Fruit fly (Drosophila melanogaster) whole organism, pupa: ENCODE measurements around the gene sun.

Experiments used
- CG10348 ChIP-seq: fragments of 200-800 bp; sonication (Bioruptor generic); IDR thresholded peaks from 2 replicates; pipeline ENCODE4 v1.3.6; 2022; ENCODE audit warnings: missing biosample characterization, missing genetic modification characterization
- CG12605 ChIP-seq: fragments of 200-800 bp; sonication (Bioruptor generic); IDR thresholded peaks from 2 replicates; pipeline ENCODE4 v1.3.6; 2022; ENCODE audit warnings: missing biosample characterization, missing genetic modification characterization
- CG13204 ChIP-seq: fragments of 200-800 bp; sonication (Bioruptor generic); optimal IDR thresholded peaks from 2 replicates; lab custom pipeline; 2018; ENCODE audit warnings: missing biosample characterization, mild to moderate bottlenecking, missing genetic modification characterization, moderate library complexity
- CG17806 ChIP-seq: fragments of 200-800 bp; sonication (Bioruptor generic); optimal IDR thresholded peaks from 2 replicates; lab custom pipeline; 2018; ENCODE audit warnings: missing biosample characterization, mild to moderate bottlenecking, missing genetic modification characterization, moderate library complexity
- CG34367 ChIP-seq: fragments of 200-800 bp; sonication (Bioruptor generic); optimal IDR thresholded peaks from 2 replicates; lab custom pipeline; 2018; ENCODE audit warnings: missing biosample characterization, mild to moderate bottlenecking, missing genetic modification characterization
- CG8301 ChIP-seq: fragments of 200-800 bp; sonication (Bioruptor generic); optimal IDR thresholded peaks from 2 replicates; lab custom pipeline; 2018; ENCODE audit warnings: missing biosample characterization, mild to moderate bottlenecking, missing genetic modification characterization
- D1 ChIP-seq: fragments of 200-800 bp; sonication (Bioruptor generic); optimal IDR thresholded peaks from 2 replicates; lab custom pipeline; 2018; ENCODE audit warnings: missing biosample characterization, mild to moderate bottlenecking, missing genetic modification characterization, moderate library complexity
- EcR ChIP-seq: fragments of 200-800 bp; sonication (Bioruptor generic); optimal IDR thresholded peaks from 3 replicates; lab custom pipeline; 2019; ENCODE audit warnings: missing biosample characterization, missing genetic modification characterization, mild to moderate bottlenecking, moderate library complexity, missing genetic modification reagents
- Ets98B ChIP-seq: fragments of 200-800 bp; sonication (Bioruptor generic); IDR thresholded peaks from 2 replicates; pipeline ENCODE4 v1.3.6; 2022; ENCODE audit warnings: missing biosample characterization, missing genetic modification characterization
- Pif1A ChIP-seq: fragments of 200-800 bp; sonication (Bioruptor generic); optimal IDR thresholded peaks from 3 replicates; lab custom pipeline; 2016; ENCODE audit warnings: missing biosample characterization, missing genetic modification characterization
- Snoo ChIP-seq: fragments of 200-800 bp; sonication (Bioruptor generic); optimal IDR thresholded peaks from 3 replicates; lab custom pipeline; 2017; ENCODE audit warnings: missing biosample characterization, mild to moderate bottlenecking, missing genetic modification characterization, inconsistent platforms
- gl ChIP-seq: fragments of 200-800 bp; sonication (Bioruptor generic); optimal IDR thresholded peaks from 2 replicates; lab custom pipeline; 2018; ENCODE audit warnings: missing biosample characterization, mild to moderate bottlenecking, missing genetic modification characterization
- rn ChIP-seq: fragments of 200-800 bp; sonication (Bioruptor generic); IDR thresholded peaks from 2 replicates; pipeline ENCODE4 v1.3.6; 2022; ENCODE audit warnings: missing biosample characterization, missing genetic modification characterization

- TF ChIP-seq Ets98B (no peak), CG12605 (GFP tag; lab: Robert Waterston, UW) (no peak), Snoo (tag; lab: Kevin White, UChicago) (no peak), EcR (GFP tag; lab: Kevin White, UChicago) (no peak), Pif1A (GFP tag; lab: Kevin White, UChicago) (no peak), CG10348 (no peak), CG8301 (tag; lab: Kevin White, UChicago) (no peak), rn (no peak), CG13204 (GFP tag; lab: Kevin White, UChicago) (no peak), D1 (tag; lab: Kevin White, UChicago) (no peak), CG34367 (no peak), CG17806 (tag; lab: Kevin White, UChicago) (no peak), gl (tag; lab: Kevin White, UChicago) (no peak)
These were observed 17.0 kb upstream of the sun start for dm6 chrX:15866032-15866431.
